Worm (Caenorhabditis elegans) whole organism, midembryonic: ENCODE measurements around the gene F26G1.2.

Experiments used
- T22C8.4 ChIP-seq: fragments of 200-800 bp; sonication (Bioruptor generic); IDR thresholded peaks from 2 replicates; pipeline ENCODE4 v1.3.6; 2022; ENCODE audit warnings: missing genetic modification characterization, missing compliant biosample characterization
- cog-1 ChIP-seq: sonication (generic microtip); optimal IDR thresholded peaks from 2 replicates; lab custom pipeline; 2016; ENCODE audit warnings: missing genetic modification characterization, missing compliant biosample characterization
- flt-1 ChIP-seq: fragments of 200-800 bp; sonication (Bioruptor generic); IDR thresholded peaks from 2 replicates; pipeline ENCODE4 v1.3.6; 2022; ENCODE audit warnings: missing genetic modification characterization, missing compliant biosample characterization
- klf-2 ChIP-seq: fragments of 200-800 bp; sonication (Bioruptor generic); conservative IDR thresholded peaks from 2 replicates; pipeline ENCODE4 v1.3.6; 2022; ENCODE audit warnings: missing genetic modification reagents, missing genetic modification characterization, missing compliant biosample characterization
- tab-1 ChIP-seq: fragments of 200-800 bp; sonication (Bioruptor generic); IDR thresholded peaks from 2 replicates; pipeline ENCODE4 v1.3.6; 2022; ENCODE audit warnings: missing genetic modification characterization, missing compliant biosample characterization

DNA sequence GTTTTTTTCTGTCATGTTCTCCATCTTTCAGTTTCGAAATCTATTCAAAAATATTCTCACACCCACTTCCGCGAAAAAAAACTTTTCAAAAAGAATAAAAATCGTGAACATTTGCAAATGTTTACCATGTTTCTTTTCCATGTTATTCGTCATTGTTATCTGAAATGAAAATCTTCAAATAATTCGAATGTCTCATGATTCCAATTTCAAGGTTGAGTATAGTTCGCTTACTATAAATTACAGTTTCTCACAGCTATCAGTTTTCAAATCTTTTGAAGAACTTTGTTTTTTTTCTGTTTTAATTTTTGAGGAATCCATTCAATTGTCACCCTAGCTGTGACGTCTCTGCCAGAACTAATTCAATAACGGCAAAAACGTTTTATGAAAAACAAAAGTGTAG lies 3.0 kb upstream of the F26G1.2 start:
- TF ChIP-seq T22C8.4 (no peak), cog-1 (no peak), tab-1 (GFP tag; lab: Robert Waterston, UW) (no peak), flt-1 (GFP tag; lab: Robert Waterston, UW) (no peak), klf-2 (GFP tag; lab: Robert Waterston, UW) (no peak)
